Fruit fly (Drosophila melanogaster): Measurements from ENCODE around the gene ems.
A peak's percentile ranks its signal among the peaks of the same experiment; 100 is the strongest.

Gene ems

DNA sequence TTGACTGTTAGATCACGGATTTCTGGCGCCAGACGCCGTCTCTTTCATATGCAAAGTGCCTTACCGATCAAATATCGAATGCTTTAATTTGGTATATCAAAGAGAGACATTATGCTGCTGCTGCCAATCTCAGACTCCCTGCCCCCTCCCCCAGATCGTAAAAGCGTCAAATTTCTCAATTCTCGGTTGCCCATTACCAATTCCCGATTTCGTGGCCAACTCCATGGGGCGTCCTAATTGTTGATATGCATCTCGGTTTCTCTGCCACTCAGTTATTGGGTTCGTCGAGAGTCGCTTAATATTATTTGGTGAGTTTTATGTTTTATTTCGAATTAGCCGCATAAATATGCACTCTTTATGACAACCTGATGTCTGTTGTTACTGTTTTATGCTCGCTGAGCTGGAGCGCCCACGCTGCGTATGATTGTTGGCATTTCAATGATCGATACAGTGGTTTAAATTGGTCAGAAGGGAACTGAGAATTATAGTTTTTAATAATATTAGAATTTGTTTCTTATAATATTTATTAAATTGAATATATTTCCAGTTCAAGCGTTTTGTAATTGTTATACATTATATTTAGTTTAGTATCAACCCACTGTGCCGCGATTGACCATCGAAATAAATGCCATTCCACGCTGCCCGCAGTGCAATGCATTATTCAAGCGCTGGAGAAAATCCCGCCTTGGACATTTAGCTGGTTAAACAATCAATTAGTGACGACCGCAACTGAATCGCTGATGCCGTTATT is 5.9 kb downstream of the ems start (continued):
- TF ChIP-seq Nf-YA (GFP tag; IDR thresholded peaks at IDR 0.05) (no peak), CG4854 (GFP tag; optimal IDR thresholded peaks at IDR 0.05) (no peak), abd-A (tag; optimal IDR thresholded peaks at IDR 0.05) (peak; percentile 93), sr (GFP tag; IDR thresholded peaks at IDR 0.05) (no peak), Max (GFP tag; optimal IDR thresholded peaks at IDR 0.05) (no peak), wor (GFP tag; IDR thresholded peaks at IDR 0.05) (peak; percentile 56), Trl (optimal IDR thresholded peaks at IDR 0.05) (no peak), Trl (GFP tag; optimal IDR thresholded peaks at IDR 0.05) (no peak), fru (optimal IDR thresholded peaks at IDR 0.05) (no peak), Oaz (GFP tag; IDR thresholded peaks at IDR 0.05) (no peak), ken (GFP tag; IDR thresholded peaks at IDR 0.05) (0 out of 3 replicates have a peak, but pooled peaks have one; percentile 27), nmo (GFP tag; optimal IDR thresholded peaks at IDR 0.05) (peak; percentile 58), ewg (GFP tag; optimal IDR thresholded peaks at IDR 0.05) (peak; percentile 12), Awh (GFP tag; IDR thresholded peaks at IDR 0.05) (peak; percentile 75), CG10543 (GFP tag; optimal IDR thresholded peaks at IDR 0.05) (no peak), grau (tag; optimal IDR thresholded peaks at IDR 0.05) (peak; percentile 44), CG11085 (GFP tag; IDR thresholded peaks at IDR 0.05) (no peak), tin (GFP tag; optimal IDR thresholded peaks at IDR 0.05) (peak; percentile 29), h (optimal IDR thresholded peaks at IDR 0.05) (no peak), grn (GFP tag; optimal IDR thresholded peaks at IDR 0.05) (peak; percentile 76), CG17829 (tag; optimal IDR thresholded peaks at IDR 0.05) (peak; percentile 56), CG15601 (tag; optimal IDR thresholded peaks at IDR 0.05) (peak; percentile 1), pros (GFP tag; optimal IDR thresholded peaks at IDR 0.05) (no peak), vvl (GFP tag; IDR thresholded peaks at IDR 0.05) (peak; percentile 86), CG12071 (GFP tag; optimal IDR thresholded peaks at IDR 0.05) (no peak), CG17186 (GFP tag; optimal IDR thresholded peaks at IDR 0.05) (no peak), CG14050 (GFP tag; IDR thresholded peaks at IDR 0.05) (0 out of 3 replicates have a peak, but pooled peaks have one; percentile 27), hkb (optimal IDR thresholded peaks at IDR 0.05) (no peak), hkb (GFP tag; IDR thresholded peaks at IDR 0.05) (peak; percentile 68; the same call in 1 of the 2 replicates), ssp (GFP tag; IDR thresholded peaks at IDR 0.05) (0 out of 2 replicates have a peak, but pooled peaks have one; percentile 8), Eip74EF (GFP tag; optimal IDR thresholded peaks at IDR 0.05) (peak in 1 of 2 experiments; percentile 16), CG8290 (GFP tag; optimal IDR thresholded peaks at IDR 0.05) (no peak), CG8290 (tag; optimal IDR thresholded peaks at IDR 0.05) (no peak), Ssrp (tag; optimal IDR thresholded peaks at IDR 0.05) (peak; percentile 45), pfk (GFP tag; optimal IDR thresholded peaks at IDR 0.05) (no peak), CG32532 (GFP tag; IDR thresholded peaks at IDR 0.05) (no peak), unpg (GFP tag; optimal IDR thresholded peaks at IDR 0.05) (peak; percentile 69), dpn (GFP tag; optimal IDR thresholded peaks at IDR 0.05) (peak in 1 of 2 experiments; percentile 12), zfh1 (GFP tag; IDR thresholded peaks at IDR 0.05) (peak; percentile 56; the same call in 2 of the 3 replicates), ase (GFP tag; IDR thresholded peaks at IDR 0.05) (peak; percentile 42; the same call in 1 of the 3 replicates), CG12942 (GFP tag; optimal IDR thresholded peaks at IDR 0.05) (no peak), CG12391 (tag; optimal IDR thresholded peaks at IDR 0.05) (peak; percentile 62), lab (GFP tag; optimal IDR thresholded peaks at IDR 0.05) (peak; percentile 5), CG17912 (GFP tag; optimal IDR thresholded peaks at IDR 0.05) (no peak), HLH3B (GFP tag; IDR thresholded peaks at IDR 0.05) (peak; percentile 65), CG12299 (tag; optimal IDR thresholded peaks at IDR 0.05) (no peak), CG7372 (GFP tag; IDR thresholded peaks at IDR 0.05) (peak; percentile 35; the same call in 1 of the 2 replicates), CG31365 (tag; optimal IDR thresholded peaks at IDR 0.05) (no peak), lola (GFP tag; optimal IDR thresholded peaks at IDR 0.05) (peak in 1 of 3 experiments; percentile 9), CG2875 (GFP tag; optimal IDR thresholded peaks at IDR 0.05) (peak; percentile 14), CG12744 (GFP tag; optimal IDR thresholded peaks at IDR 0.05) (no peak)

Data from whole organism, embryonic.